Worm (Caenorhabditis elegans): Measurements from ENCODE around the gene spl-1.

DNA sequence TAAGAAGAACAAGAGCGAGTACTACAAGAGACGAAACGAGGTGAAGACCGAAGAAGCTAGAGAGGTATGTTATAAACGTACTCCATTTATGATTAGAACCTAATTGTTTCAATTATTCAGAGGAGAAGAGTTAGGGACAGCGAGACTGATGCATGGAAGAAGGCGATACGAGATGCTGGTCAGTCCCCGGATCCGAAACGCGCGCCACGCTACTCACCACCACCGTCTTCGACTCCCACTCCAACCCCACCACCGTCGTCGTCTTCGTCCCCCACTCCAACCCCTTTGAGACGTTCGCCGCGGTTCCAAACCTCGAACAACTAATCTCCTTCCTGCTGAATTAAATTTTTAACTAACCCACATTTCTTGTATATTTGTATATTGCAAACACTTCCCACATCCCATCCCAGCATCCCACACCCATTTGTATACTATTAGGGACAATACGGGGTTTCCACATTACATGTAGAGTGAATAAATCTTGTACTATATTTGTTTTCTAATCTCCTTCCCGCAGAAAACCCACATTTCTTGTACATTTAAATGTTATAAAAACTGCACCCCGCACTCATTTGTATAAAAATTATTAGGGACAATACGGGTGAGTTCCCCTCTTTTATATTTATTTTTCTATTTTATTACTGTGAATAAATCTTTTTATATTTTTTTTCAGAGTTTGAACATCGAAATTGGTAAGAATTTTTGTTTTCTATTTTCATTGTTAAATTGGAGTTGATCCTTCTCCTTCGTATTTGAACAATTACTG, 4.5 kb upstream of the spl-1 start:
- TF ChIP-seq fkh-10 (GFP tag; optimal IDR thresholded peaks at IDR 0.05) (no peak), fos-1 (tag; optimal IDR thresholded peaks at IDR 0.05) (no peak), lin-15B (tag; optimal IDR thresholded peaks at IDR 0.05) (no peak)

All from whole organism, L1 larva.